Fruit fly (Drosophila melanogaster) whole organism, adult: Measurements from ENCODE around the gene pnt.
A peak's percentile ranks its signal among the peaks of the same experiment; 100 is the strongest.

ENCODE experiments used
- CG11617 ChIP-seq: fragments of 200-800 bp; sonication (Bioruptor generic); optimal IDR thresholded peaks from 2 replicates; lab custom pipeline; 2017; ENCODE audit warnings: mild to moderate bottlenecking, missing biosample characterization, missing genetic modification reagents, missing genetic modification characterization
- CG12768 ChIP-seq: fragments of 200-800 bp; sonication (Bioruptor generic); optimal IDR thresholded peaks from 2 replicates; lab custom pipeline; 2017; ENCODE audit warnings: missing biosample characterization, missing genetic modification characterization, mild to moderate bottlenecking, moderate library complexity, missing genetic modification reagents
- CG14711 ChIP-seq: fragments of 200-800 bp; sonication (Bioruptor generic); optimal IDR thresholded peaks from 2 replicates; lab custom pipeline; 2018; ENCODE audit warnings: missing biosample characterization, mild to moderate bottlenecking, missing genetic modification characterization, moderate library complexity
- CG1620 ChIP-seq: fragments of 200-800 bp; sonication (Bioruptor generic); optimal IDR thresholded peaks from 2 replicates; lab custom pipeline; 2016; ENCODE audit warnings: missing biosample characterization, missing genetic modification characterization
- CG33017 ChIP-seq: fragments of 200-800 bp; sonication (Bioruptor generic); optimal IDR thresholded peaks from 2 replicates; lab custom pipeline; 2018; ENCODE audit warnings: missing biosample characterization, mild to moderate bottlenecking, missing genetic modification characterization, moderate library complexity
- CG5204 ChIP-seq: fragments of 200-800 bp; sonication (Bioruptor generic); optimal IDR thresholded peaks from 2 replicates; lab custom pipeline; 2016; ENCODE audit warnings: missing biosample characterization, missing genetic modification characterization
- CG7045 ChIP-seq: fragments of 200-800 bp; sonication (Bioruptor generic); optimal IDR thresholded peaks from 2 replicates; lab custom pipeline; 2017; ENCODE audit warnings: missing biosample characterization, mild to moderate bottlenecking, missing genetic modification characterization
- CG7101 ChIP-seq: fragments of 200-800 bp; sonication (Bioruptor generic); optimal IDR thresholded peaks from 2 replicates; lab custom pipeline; 2018; ENCODE audit warnings: missing biosample characterization, mild to moderate bottlenecking, missing genetic modification characterization, moderate library complexity
- Clk ChIP-seq: fragments of 200-800 bp; sonication (Bioruptor generic); optimal IDR thresholded peaks from 2 replicates; lab custom pipeline; 2017; ENCODE audit warnings: missing biosample characterization, missing genetic modification characterization
- Crg-1 ChIP-seq: fragments of 200-800 bp; sonication (Bioruptor generic); optimal IDR thresholded peaks from 2 replicates; lab custom pipeline; 2016; ENCODE audit warnings: missing biosample characterization, missing genetic modification characterization
- Hr96 ChIP-seq: fragments of 200-800 bp; sonication (Bioruptor generic); optimal IDR thresholded peaks from 2 replicates; lab custom pipeline; 2016; ENCODE audit warnings: missing biosample characterization, missing genetic modification characterization
- Mnt ChIP-seq: fragments of 200-800 bp; sonication (Bioruptor generic); optimal IDR thresholded peaks from 2 replicates; lab custom pipeline; 2016; ENCODE audit warnings: missing biosample characterization, mild to moderate bottlenecking, missing genetic modification characterization
- bab1 ChIP-seq: fragments of 200-800 bp; sonication (Bioruptor generic); optimal IDR thresholded peaks from 3 replicates; lab custom pipeline; 2019; ENCODE audit warnings: missing biosample characterization, mild to moderate bottlenecking, missing genetic modification characterization, moderate library complexity
- cic ChIP-seq: fragments of 200-800 bp; sonication (Bioruptor generic); optimal IDR thresholded peaks from 2 replicates; lab custom pipeline; 2017; ENCODE audit warnings: missing biosample characterization, mild to moderate bottlenecking, missing genetic modification characterization, moderate library complexity
- cnc ChIP-seq, 2 experiments: fragments of >200 bp; optimal IDR thresholded peaks; 2 replicates each; lab custom pipeline; 2017
- kay ChIP-seq: fragments of 200-800 bp; sonication (Bioruptor generic); peaks from one replicate; lab custom pipeline; 2016; ENCODE audit warnings: missing biosample characterization, missing genetic modification characterization, borderline replicate concordance
- ovo ChIP-seq: fragments of 200-800 bp; sonication (Bioruptor generic); optimal IDR thresholded peaks from 2 replicates; lab custom pipeline; 2016; ENCODE audit warnings: missing biosample characterization, missing genetic modification characterization
- pad ChIP-seq: fragments of 200-800 bp; sonication (Bioruptor generic); optimal IDR thresholded peaks from 3 replicates; lab custom pipeline; 2017; ENCODE audit warnings: missing biosample characterization, missing genetic modification characterization, mild to moderate bottlenecking, moderate library complexity, missing genetic modification reagents
- tj ChIP-seq: fragments of 200-800 bp; sonication (Bioruptor generic); optimal IDR thresholded peaks from 3 replicates; lab custom pipeline; 2017; ENCODE audit warnings: missing biosample characterization, mild to moderate bottlenecking, missing genetic modification characterization, moderate library complexity
- toe ChIP-seq: fragments of 200-800 bp; sonication (Bioruptor generic); optimal IDR thresholded peaks from 2 replicates; lab custom pipeline; 2016; ENCODE audit warnings: missing biosample characterization, missing genetic modification characterization

Gene pnt

dm6 chr3R:23340621-23341020 lies 5.3 kb downstream of the pnt start:
- TF ChIP-seq kay (GFP tag; lab: Kevin White, UChicago) (no peak), pad (GFP tag; lab: Kevin White, UChicago) (no peak), Mnt (no peak), CG33017 (tag; lab: Kevin White, UChicago) (no peak), CG7045 (GFP tag; lab: Kevin White, UChicago) (no peak), cic (GFP tag; lab: Kevin White, UChicago) (no peak), CG14711 (no peak), Clk (no peak), CG1620 (no peak), Crg-1 (GFP tag; lab: Kevin White, UChicago) (no peak), CG12768 (no peak), CG5204 (GFP tag; lab: Kevin White, UChicago) (no peak), CG7101 (tag; lab: Kevin White, UChicago) (no peak)

DNA sequence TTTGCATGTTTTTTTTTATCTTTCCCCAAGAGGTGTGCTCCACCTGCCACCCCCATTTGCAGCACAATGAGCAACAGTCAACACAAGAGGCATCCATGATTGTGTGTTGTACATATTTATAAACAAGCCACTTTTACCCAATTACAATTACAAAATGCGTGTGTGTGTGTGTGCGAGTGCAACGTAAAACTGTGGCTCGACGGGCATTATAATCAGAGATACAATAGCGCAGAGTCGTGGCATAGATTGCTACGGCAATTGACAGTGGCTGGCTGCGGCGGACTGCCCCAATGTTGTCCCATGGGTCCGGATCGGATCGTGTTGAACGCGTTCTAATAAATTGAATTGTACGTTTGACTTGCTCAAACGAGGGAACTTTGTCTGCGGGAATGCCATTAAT lies 7.7 kb downstream of the pnt start:
- no peak for TF ChIP-seq cic (GFP tag; lab: Kevin White, UChicago)
- no peak for TF ChIP-seq pad (GFP tag; lab: Kevin White, UChicago)
- TF ChIP-seq CG14711, result no peak
- peak; percentile 15 for TF ChIP-seq CG12768

DNA sequence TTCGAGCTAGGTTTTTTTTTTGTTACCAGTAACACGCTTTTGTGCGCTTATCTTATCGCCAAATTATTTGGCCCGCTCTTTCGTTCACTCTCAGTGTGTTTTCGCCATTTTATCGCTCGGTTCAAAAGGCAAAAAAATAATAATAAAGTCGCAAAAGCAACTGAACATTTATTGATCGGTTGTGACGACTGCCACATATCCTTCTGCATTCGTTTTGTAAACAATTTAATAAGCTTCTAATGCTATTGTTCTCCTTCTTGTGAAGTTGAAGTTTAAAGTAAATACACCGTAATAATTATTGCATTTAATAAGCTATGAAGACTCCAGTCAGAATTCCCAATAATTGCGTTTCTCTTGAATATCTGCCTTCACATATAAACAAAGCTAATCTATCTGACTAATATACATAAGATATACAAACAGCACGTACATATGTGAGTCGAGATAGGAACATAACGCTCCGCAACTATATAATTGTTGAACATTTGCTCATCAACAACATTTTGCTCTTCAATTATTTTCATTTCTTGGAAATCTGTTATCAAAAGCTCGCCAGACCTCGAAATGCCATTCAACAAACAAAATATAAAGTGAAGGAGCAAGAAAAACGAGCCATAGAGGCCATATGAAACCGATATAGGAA lies 8.7 kb downstream of the pnt start:
- TF ChIP-seq CG14711 (peak; percentile 18), CG11617 (no peak), Clk (no peak), tj (GFP tag; lab: Kevin White, UChicago) (no peak), CG7045 (GFP tag; lab: Kevin White, UChicago) (no peak), CG33017 (tag; lab: Kevin White, UChicago) (peak; percentile 28), bab1 (GFP tag; lab: Kevin White, UChicago) (no peak), kay (GFP tag; lab: Kevin White, UChicago) (peak; percentile 88), Hr96 (GFP tag; lab: Kevin White, UChicago) (no peak), CG7101 (tag; lab: Kevin White, UChicago) (peak; percentile 5), ovo (GFP tag; lab: Kevin White, UChicago) (no peak)

dm6 chr3R:23336513-23336912 lies 9.5 kb downstream of the pnt start:
- TF ChIP-seq cic (GFP tag; lab: Kevin White, UChicago), result no peak
- TF ChIP-seq pad (GFP tag; lab: Kevin White, UChicago), result no peak
- no peak for TF ChIP-seq CG5204 (GFP tag; lab: Kevin White, UChicago)
- TF ChIP-seq Mnt, result no peak
- no peak for TF ChIP-seq CG7101 (tag; lab: Kevin White, UChicago)
- TF ChIP-seq CG33017 (tag; lab: Kevin White, UChicago), result no peak
- TF ChIP-seq ovo (GFP tag; lab: Kevin White, UChicago), result no peak
- TF ChIP-seq toe (GFP tag; lab: Kevin White, UChicago), result no peak
- TF ChIP-seq CG11617, result no peak

DNA sequence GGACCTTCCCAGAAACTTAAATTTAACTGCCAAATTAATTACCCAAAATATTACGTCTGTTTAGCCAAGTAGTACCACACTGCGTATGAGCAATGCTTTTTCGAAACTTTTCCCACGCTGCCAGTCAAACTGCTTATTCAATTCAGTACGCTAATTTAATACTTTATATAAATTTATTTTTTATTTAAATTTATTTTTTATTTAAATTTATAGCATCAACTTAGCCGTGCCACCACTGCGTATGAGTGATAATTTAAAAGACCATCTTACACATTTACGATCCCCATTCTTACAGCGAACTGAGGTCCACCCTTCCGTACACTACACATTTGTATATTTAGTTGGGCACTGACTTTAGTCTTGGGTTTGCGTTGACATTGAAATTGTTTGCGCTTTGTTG lies 10.4 kb downstream of the pnt start:
- TF ChIP-seq CG7101 (tag; lab: Kevin White, UChicago) (peak; percentile 76), CG7045 (GFP tag; lab: Kevin White, UChicago) (peak; percentile 61), ovo (GFP tag; lab: Kevin White, UChicago) (peak; percentile 23), CG12768 (peak; percentile 46), tj (GFP tag; lab: Kevin White, UChicago) (peak; percentile 15), CG14711 (peak; percentile 52), Mnt (no peak), CG5204 (GFP tag; lab: Kevin White, UChicago) (no peak), kay (GFP tag; lab: Kevin White, UChicago) (peak; percentile 82), Hr96 (GFP tag; lab: Kevin White, UChicago) (peak; percentile 15), toe (GFP tag; lab: Kevin White, UChicago) (no peak), CG11617 (peak; percentile 59), Clk (no peak), pad (GFP tag; lab: Kevin White, UChicago) (peak; percentile 22), CG33017 (tag; lab: Kevin White, UChicago) (peak; percentile 67), CG1620 (no peak)

dm6 chr3R:23334866-23335265 lies 11.1 kb downstream of the pnt start:
- TF ChIP-seq Hr96 (GFP tag; lab: Kevin White, UChicago), result no peak
- TF ChIP-seq CG1620, result no peak
- peak; percentile 53 for TF ChIP-seq CG5204 (GFP tag; lab: Kevin White, UChicago)
- no peak for TF ChIP-seq CG7045 (GFP tag; lab: Kevin White, UChicago)
- TF ChIP-seq CG14711, result peak; percentile 7
- TF ChIP-seq CG7101 (tag; lab: Kevin White, UChicago), result peak; percentile 3
- no peak for TF ChIP-seq cic (GFP tag; lab: Kevin White, UChicago)
- no peak for TF ChIP-seq CG11617
- no peak for TF ChIP-seq cnc (optimal IDR thresholded peaks at IDR 0.05; lab: Kevin White, UChicago)
- no peak for TF ChIP-seq CG33017 (tag; lab: Kevin White, UChicago)
